Fruit fly (Drosophila melanogaster): ENCODE measurements around the gene GILT3.

dm6 chr3R:23722680-23723372 is 45.7 kb downstream of the GILT3 start, which contains the start of gene CG10365:
- TF ChIP-seq CTCF (optimal IDR thresholded peaks at IDR 0.05) (no peak), CG8478 (optimal IDR thresholded peaks at IDR 0.05) (no peak)
